Worm (Caenorhabditis elegans) whole organism, midembryonic: ENCODE data around the gene praf-3.

Experiments
- flt-1 ChIP-seq: fragments of 200-800 bp; sonication (Bioruptor generic); IDR thresholded peaks from 2 replicates; pipeline ENCODE4 v1.3.6; 2022; ENCODE audit warnings: missing genetic modification characterization, missing compliant biosample characterization
- med-1 ChIP-seq: sonication (generic microtip); optimal IDR thresholded peaks from 2 replicates; lab custom pipeline; 2017; ENCODE audit warnings: missing genetic modification characterization, mild to moderate bottlenecking, missing compliant biosample characterization, antibody characterized with exemption, missing genetic modification reagents; ENCODE audit not compliant: insufficient read depth
- ztf-29 ChIP-seq: fragments of 200-800 bp; sonication (Bioruptor generic); IDR thresholded peaks from 2 replicates; pipeline ENCODE4 v1.3.6; 2022; ENCODE audit warnings: missing genetic modification reagents, missing genetic modification characterization, missing compliant biosample characterization

DNA sequence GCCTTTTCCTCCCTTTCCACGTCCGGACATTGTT, 46.0 kb upstream of the praf-3 start, which contains the start of gene his-31:
- TF ChIP-seq flt-1 (no peak), ztf-29 (no peak), med-1 (no peak)
